Fruit fly (Drosophila melanogaster) whole organism, embryonic: ENCODE measurements around the gene cl.
A peak's percentile ranks its signal among the peaks of the same experiment; 100 is the strongest.

Source experiments
- CG10267 ChIP-seq: fragments of 200-800 bp; sonication (Bioruptor generic); optimal IDR thresholded peaks from 2 replicates; lab custom pipeline; 2018; ENCODE audit warnings: missing biosample characterization, mild to moderate bottlenecking, missing genetic modification characterization, moderate library complexity
- CG12155 ChIP-seq: fragments of 200-800 bp; sonication (Bioruptor generic); optimal IDR thresholded peaks from 3 replicates; lab custom pipeline; 2016; ENCODE audit warnings: missing biosample characterization, missing genetic modification characterization
- CG12219 ChIP-seq: fragments of 200-800 bp; sonication (Bioruptor generic); optimal IDR thresholded peaks from 3 replicates; lab custom pipeline; 2018; ENCODE audit warnings: missing biosample characterization, mild to moderate bottlenecking, missing genetic modification characterization
- CG12769 ChIP-seq: fragments of 200-800 bp; sonication (Bioruptor generic); optimal IDR thresholded peaks from 2 replicates; lab custom pipeline; 2019; ENCODE audit warnings: missing biosample characterization, mild to moderate bottlenecking, missing genetic modification characterization, moderate library complexity
- CG13296 ChIP-seq: fragments of 200-800 bp; sonication (Bioruptor generic); optimal IDR thresholded peaks from 3 replicates; lab custom pipeline; 2018; ENCODE audit warnings: missing biosample characterization, mild to moderate bottlenecking, missing genetic modification characterization
- CG16813 ChIP-seq: fragments of 200-800 bp; sonication (Bioruptor generic); IDR thresholded peaks from 3 replicates; pipeline ENCODE4 v1.3.6; 2022; ENCODE audit warnings: missing biosample characterization, missing genetic modification characterization; ENCODE audit not compliant: partially characterized antibody
- CG16815 ChIP-seq: fragments of 200-800 bp; sonication (Bioruptor generic); optimal IDR thresholded peaks from 3 replicates; lab custom pipeline; 2017; ENCODE audit warnings: missing biosample characterization, mild to moderate bottlenecking, missing genetic modification characterization
- CG17361 ChIP-seq: fragments of 200-800 bp; sonication (Bioruptor generic); IDR thresholded peaks from 3 replicates; pipeline ENCODE4 v1.3.6; 2022; ENCODE audit warnings: missing biosample characterization, missing genetic modification characterization
- CG17612 ChIP-seq: fragments of 200-800 bp; sonication (Bioruptor generic); IDR thresholded peaks from 2 replicates; pipeline ENCODE4 v1.3.6; 2022; ENCODE audit warnings: missing biosample characterization, missing genetic modification characterization
- CG17802 ChIP-seq: fragments of 200-800 bp; sonication (Bioruptor generic); optimal IDR thresholded peaks from 2 replicates; lab custom pipeline; 2018; ENCODE audit warnings: missing biosample characterization, mild to moderate bottlenecking, missing genetic modification characterization, moderate library complexity
- CG18262 ChIP-seq: fragments of 200-800 bp; optimal IDR thresholded peaks from 3 replicates; lab custom pipeline; 2019; ENCODE audit warnings: missing biosample characterization, mild to moderate bottlenecking, missing genetic modification characterization, moderate library complexity
- CG2199 ChIP-seq: fragments of 200-800 bp; sonication (Bioruptor generic); IDR thresholded peaks from 3 replicates; pipeline ENCODE4 v1.3.6; 2022; ENCODE audit warnings: missing biosample characterization, missing genetic modification characterization
- CG2889 ChIP-seq: fragments of 200-800 bp; sonication (Bioruptor generic); IDR thresholded peaks from 3 replicates; pipeline ENCODE4 v1.3.6; 2022; ENCODE audit warnings: missing biosample characterization, missing genetic modification characterization
- CG30431 ChIP-seq: fragments of 200-800 bp; sonication (Bioruptor generic); optimal IDR thresholded peaks from 2 replicates; lab custom pipeline; 2017; ENCODE audit warnings: missing biosample characterization, missing genetic modification characterization
- CG32772 ChIP-seq: fragments of 200-800 bp; sonication (Bioruptor generic); IDR thresholded peaks from 2 replicates; pipeline ENCODE4 v1.3.6; 2022; ENCODE audit warnings: missing biosample characterization, missing genetic modification characterization
- CG3281 ChIP-seq: fragments of 200-800 bp; sonication (Bioruptor generic); optimal IDR thresholded peaks from 3 replicates; lab custom pipeline; 2017; ENCODE audit warnings: missing biosample characterization, mild to moderate bottlenecking, missing genetic modification characterization
- CG4820 ChIP-seq: fragments of 200-800 bp; sonication (Bioruptor generic); optimal IDR thresholded peaks from 3 replicates; lab custom pipeline; 2016; ENCODE audit warnings: missing biosample characterization, missing genetic modification characterization
- CG5180 ChIP-seq: fragments of 200-800 bp; sonication (Bioruptor generic); optimal IDR thresholded peaks from 3 replicates; lab custom pipeline; 2017; ENCODE audit warnings: missing biosample characterization, missing genetic modification characterization, mild to moderate bottlenecking, moderate library complexity, missing genetic modification reagents
- CG6765 ChIP-seq: fragments of 200-800 bp; sonication (Bioruptor generic); optimal IDR thresholded peaks from 3 replicates; lab custom pipeline; 2017; ENCODE audit warnings: missing biosample characterization, mild to moderate bottlenecking, missing genetic modification characterization
- CG7786 ChIP-seq: fragments of 200-800 bp; sonication (Bioruptor generic); optimal IDR thresholded peaks from 2 replicates; lab custom pipeline; 2016; ENCODE audit warnings: missing biosample characterization, missing genetic modification characterization
- CG8359 ChIP-seq: fragments of 200-800 bp; sonication (Bioruptor generic); optimal IDR thresholded peaks from 2 replicates; lab custom pipeline; 2017; ENCODE audit warnings: missing biosample characterization, mild to moderate bottlenecking, missing genetic modification characterization, borderline replicate concordance
- CG9727 ChIP-seq: fragments of 200-800 bp; sonication (Bioruptor generic); optimal IDR thresholded peaks from 3 replicates; lab custom pipeline; 2017; ENCODE audit warnings: missing biosample characterization, mild to moderate bottlenecking, missing genetic modification characterization
- CTCF ChIP-seq: fragments of 200-800 bp; sonication (Bioruptor generic); optimal IDR thresholded peaks from 2 replicates; lab custom pipeline; 2017; ENCODE audit warnings: missing biosample characterization, mild to moderate bottlenecking, missing genetic modification characterization, moderate library complexity
- CoRest ChIP-seq: fragments of 200-800 bp; sonication (Bioruptor generic); optimal IDR thresholded peaks from 3 replicates; lab custom pipeline; 2018; ENCODE audit warnings: missing biosample characterization, mild to moderate bottlenecking, missing genetic modification characterization, moderate library complexity
- D19B ChIP-seq: fragments of 200-800 bp; sonication (Bioruptor generic); optimal IDR thresholded peaks from 2 replicates; lab custom pipeline; 2017; ENCODE audit warnings: missing biosample characterization, mild to moderate bottlenecking, missing genetic modification characterization
- Deaf1 ChIP-seq: fragments of 200-800 bp; optimal IDR thresholded peaks from 3 replicates; lab custom pipeline; 2019; ENCODE audit warnings: missing biosample characterization, mild to moderate bottlenecking, missing genetic modification characterization, moderate library complexity
- E2f2 ChIP-seq: fragments of 200-800 bp; sonication (Bioruptor generic); IDR thresholded peaks from 2 replicates; pipeline ENCODE4 v1.3.6; 2022; ENCODE audit warnings: missing biosample characterization, missing genetic modification characterization
- Fer2 ChIP-seq: fragments of 200-800 bp; sonication (Bioruptor generic); optimal IDR thresholded peaks from 2 replicates; lab custom pipeline; 2018; ENCODE audit warnings: missing biosample characterization, mild to moderate bottlenecking, missing genetic modification characterization, moderate library complexity
- Lhr ChIP-seq: fragments of 200-800 bp; sonication (Bioruptor generic); optimal IDR thresholded peaks from 3 replicates; lab custom pipeline; 2017; ENCODE audit warnings: mild to moderate bottlenecking, missing biosample characterization, missing genetic modification reagents, missing genetic modification characterization
- Meics ChIP-seq: fragments of 200-800 bp; sonication (Bioruptor generic); optimal IDR thresholded peaks from 2 replicates; lab custom pipeline; 2017; ENCODE audit warnings: missing biosample characterization, mild to moderate bottlenecking, missing genetic modification characterization
- Opbp ChIP-seq: fragments of 200-800 bp; sonication (Bioruptor generic); IDR thresholded peaks from 3 replicates; pipeline ENCODE4 v1.3.6; 2022; ENCODE audit warnings: missing biosample characterization, missing genetic modification characterization; ENCODE audit not compliant: partially characterized antibody
- Optix ChIP-seq: fragments of 200-800 bp; sonication (Bioruptor generic); IDR thresholded peaks from 3 replicates; pipeline ENCODE4 v1.3.6; 2022; ENCODE audit warnings: missing biosample characterization, missing genetic modification characterization
- Rfx ChIP-seq: fragments of 200-800 bp; sonication (Bioruptor generic); IDR thresholded peaks from 2 replicates; pipeline ENCODE4 v1.3.6; 2022; ENCODE audit warnings: missing biosample characterization, missing genetic modification characterization
- az2 ChIP-seq: fragments of 200-800 bp; sonication (Bioruptor generic); optimal IDR thresholded peaks from 3 replicates; lab custom pipeline; 2016; ENCODE audit warnings: missing biosample characterization, missing genetic modification characterization
- bcd ChIP-seq: fragments of 200-800 bp; sonication (Bioruptor generic); optimal IDR thresholded peaks from 2 replicates; lab custom pipeline; 2017; ENCODE audit warnings: missing biosample characterization, mild to moderate bottlenecking, missing genetic modification characterization
- chif ChIP-seq, 2 experiments: fragments of 200-800 bp; sonication (Bioruptor generic); optimal IDR thresholded peaks; 3 replicates each; lab custom pipeline; 2016; ENCODE audit warnings: missing biosample characterization in 2 of 2, missing genetic modification characterization in 2 of 2
- chinmo ChIP-seq: fragments of 200-800 bp; sonication (Bioruptor generic); IDR thresholded peaks from 4 replicates; pipeline ENCODE4 v1.3.6; 2022; ENCODE audit warnings: missing biosample characterization, missing genetic modification characterization; ENCODE audit not compliant: partially characterized antibody
- dimm ChIP-seq: fragments of 200-800 bp; sonication (Bioruptor generic); IDR thresholded peaks from 2 replicates; pipeline ENCODE4 v1.3.6; 2022; ENCODE audit warnings: missing biosample characterization, missing genetic modification characterization
- ewg ChIP-seq: fragments of 200-800 bp; sonication (Bioruptor generic); optimal IDR thresholded peaks from 3 replicates; lab custom pipeline; 2017; ENCODE audit warnings: mild to moderate bottlenecking, missing biosample characterization, missing genetic modification reagents, missing genetic modification characterization
- fru ChIP-seq: fragments of >200 bp; optimal IDR thresholded peaks from 2 replicates; lab custom pipeline; 2017
- gro ChIP-seq: fragments of 200-800 bp; sonication (Bioruptor generic); optimal IDR thresholded peaks from 2 replicates; lab custom pipeline; 2016; ENCODE audit warnings: missing biosample characterization, missing genetic modification characterization
- gsb-n ChIP-seq: fragments of 200-800 bp; sonication (Bioruptor generic); optimal IDR thresholded peaks from 3 replicates; lab custom pipeline; 2018; ENCODE audit warnings: missing biosample characterization, mild to moderate bottlenecking, missing genetic modification characterization
- jigr1 ChIP-seq: fragments of 200-800 bp; sonication (Bioruptor generic); IDR thresholded peaks from 3 replicates; pipeline ENCODE4 v1.3.6; 2022; ENCODE audit warnings: missing biosample characterization, missing genetic modification characterization
- nerfin-2 ChIP-seq: fragments of 200-800 bp; sonication (Bioruptor generic); IDR thresholded peaks from 2 replicates; pipeline ENCODE4 v1.3.6; 2022; ENCODE audit warnings: missing biosample characterization, missing genetic modification characterization; ENCODE audit not compliant: partially characterized antibody
- ro ChIP-seq: fragments of 200-800 bp; sonication (Bioruptor generic); IDR thresholded peaks from 2 replicates; pipeline ENCODE4 v1.3.6; 2022; ENCODE audit warnings: missing biosample characterization, missing genetic modification characterization
- sc ChIP-seq, 3 experiments: fragments of >200 bp in 2 of 3; fragments of 200-800 bp in 1 of 3; sonication (Bioruptor generic) in 1 of 3; optimal IDR thresholded peaks; 2 replicates in 2 of 3; 3 replicates in 1 of 3; lab custom pipeline; 2017; ENCODE audit warnings: mild to moderate bottlenecking in 1 of 3, missing biosample characterization in 1 of 3, missing genetic modification characterization in 1 of 3, missing genetic modification reagents in 1 of 3
- stc ChIP-seq: fragments of 200-800 bp; sonication (Bioruptor generic); IDR thresholded peaks from 2 replicates; pipeline ENCODE4 v1.3.6; 2022; ENCODE audit warnings: missing biosample characterization, missing genetic modification characterization
- trem ChIP-seq: fragments of 200-800 bp; optimal IDR thresholded peaks from 3 replicates; lab custom pipeline; 2019; ENCODE audit warnings: missing biosample characterization, mild to moderate bottlenecking, missing genetic modification characterization, moderate library complexity
- tx ChIP-seq: fragments of 200-800 bp; sonication (Bioruptor generic); optimal IDR thresholded peaks from 2 replicates; lab custom pipeline; 2016; ENCODE audit warnings: missing biosample characterization, missing genetic modification characterization
- wdn ChIP-seq: fragments of 200-800 bp; sonication (Bioruptor generic); IDR thresholded peaks from 2 replicates; pipeline ENCODE4 v1.3.6; 2022; ENCODE audit warnings: missing biosample characterization, missing genetic modification characterization
- zfh1 ChIP-seq: fragments of 200-800 bp; sonication (Bioruptor generic); IDR thresholded peaks from 3 replicates; pipeline ENCODE4 v1.3.6; 2022; ENCODE audit warnings: missing biosample characterization, missing genetic modification characterization

The cl gene

DNA sequence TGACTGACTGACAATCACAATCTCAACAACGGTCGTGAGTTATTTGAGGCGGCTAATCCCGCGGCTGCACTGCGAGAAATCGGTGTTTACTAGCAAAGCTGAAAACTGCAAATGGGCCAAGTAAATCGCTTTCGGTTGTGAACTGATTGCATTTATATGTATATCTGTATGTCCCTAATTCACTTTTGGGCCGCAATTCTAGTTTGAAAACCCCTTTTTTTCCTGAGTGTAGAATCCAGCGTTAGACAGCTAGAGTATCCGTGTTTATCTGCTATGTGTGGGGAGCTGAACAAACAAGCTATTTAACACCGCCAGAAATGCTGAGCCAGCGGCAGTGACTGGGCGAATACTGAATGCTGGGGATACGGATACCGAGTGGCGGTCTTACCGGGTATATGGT is 43.2 kb upstream of the cl start (continued):
- peak; percentile 41 for TF ChIP-seq CG8359
- peak; percentile 82 for TF ChIP-seq gsb-n (tag; lab: Kevin White, UChicago)
- no peak for TF ChIP-seq fru (lab: Kevin White, UChicago)
- peak; percentile 11 for TF ChIP-seq D19B (GFP tag; lab: Kevin White, UChicago)
- peak; percentile 73 for TF ChIP-seq CG4820 (GFP tag; lab: Kevin White, UChicago)
- TF ChIP-seq sc (optimal IDR thresholded peaks at IDR 0.05; lab: Kevin White, UChicago), result no peak
- TF ChIP-seq sc (GFP tag; optimal IDR thresholded peaks at IDR 0.05; lab: Kevin White, UChicago), result peak; percentile 81
- no peak for TF ChIP-seq nerfin-2 (GFP tag; lab: Robert Waterston, UW)
- TF ChIP-seq CG32772 (GFP tag; lab: Robert Waterston, UW), result peak; percentile 88
- peak; percentile 74 for TF ChIP-seq CG12769
- TF ChIP-seq CG2889 (GFP tag; lab: Robert Waterston, UW), result peak; percentile 80; the same call in 2 of the 3 replicates
- TF ChIP-seq CG5180 (GFP tag; lab: Kevin White, UChicago), result peak; percentile 65
- peak; percentile 38 for TF ChIP-seq CG17802 (tag; lab: Kevin White, UChicago)
- TF ChIP-seq CG7786 (GFP tag; lab: Kevin White, UChicago), result peak; percentile 87
- peak; percentile 95 for TF ChIP-seq zfh1 (GFP tag; lab: Robert Waterston, UW)
- peak; percentile 90 for TF ChIP-seq CG16815 (GFP tag; lab: Kevin White, UChicago)
- TF ChIP-seq CG17612 (GFP tag; lab: Robert Waterston, UW), result peak; percentile 63
- peak; percentile 70 for TF ChIP-seq bcd
- TF ChIP-seq E2f2, result peak; percentile 58
- peak; percentile 6 for TF ChIP-seq Deaf1 (tag; lab: Kevin White, UChicago)
- peak; percentile 59 for TF ChIP-seq CG30431 (GFP tag; lab: Kevin White, UChicago)
- TF ChIP-seq CG17361 (GFP tag; lab: Robert Waterston, UW), result peak; percentile 75
- peak; percentile 63 for TF ChIP-seq CG12155
- peak; percentile 55 for TF ChIP-seq gro (GFP tag; lab: Kevin White, UChicago)
- no peak for TF ChIP-seq CG13296 (GFP tag; lab: Kevin White, UChicago)
- peak; percentile 93 to 94 for TF ChIP-seq chif (GFP tag; optimal IDR thresholded peaks at IDR 0.05; lab: Kevin White, UChicago)
- TF ChIP-seq stc (GFP tag; lab: Robert Waterston, UW), result peak; percentile 75
- peak; percentile 83 for TF ChIP-seq CG18262 (tag; lab: Kevin White, UChicago)
- TF ChIP-seq CG12219 (GFP tag; lab: Kevin White, UChicago), result peak; percentile 88
- TF ChIP-seq ro (GFP tag; lab: Robert Waterston, UW), result peak; percentile 68; the same call in 1 of the 2 replicates
- no peak for TF ChIP-seq CTCF (GFP tag; lab: Kevin White, UChicago)
- TF ChIP-seq wdn (GFP tag; lab: Robert Waterston, UW), result peak; percentile 68
- TF ChIP-seq Fer2 (tag; lab: Kevin White, UChicago), result peak; percentile 14
- TF ChIP-seq Lhr (GFP tag; lab: Kevin White, UChicago), result peak; percentile 46
- peak; percentile 84 for TF ChIP-seq Rfx (GFP tag; lab: Robert Waterston, UW)
- TF ChIP-seq chinmo (GFP tag; lab: Robert Waterston, UW), result no peak
- peak; percentile 73 for TF ChIP-seq dimm
- TF ChIP-seq CG3281, result peak; percentile 31
- peak; percentile 83; the same call in 2 of the 3 replicates for TF ChIP-seq CG2199
- TF ChIP-seq jigr1 (GFP tag; lab: Robert Waterston, UW), result peak; percentile 54; the same call in 1 of the 3 replicates
- no peak for TF ChIP-seq Opbp (GFP tag; lab: Robert Waterston, UW)
- no peak for TF ChIP-seq CG6765 (GFP tag; lab: Kevin White, UChicago)
- TF ChIP-seq trem (tag; lab: Kevin White, UChicago), result peak; percentile 48
- peak; percentile 87 for TF ChIP-seq CG9727 (GFP tag; lab: Kevin White, UChicago)
- peak; percentile 82 for TF ChIP-seq tx (GFP tag; lab: Kevin White, UChicago)
- peak; percentile 73 for TF ChIP-seq az2 (GFP tag; lab: Kevin White, UChicago)
- TF ChIP-seq CG10267, result peak; percentile 78
- peak; percentile 58 for TF ChIP-seq ewg (GFP tag; lab: Kevin White, UChicago)
- TF ChIP-seq CG16813 (GFP tag; lab: Robert Waterston, UW), result no peak
- peak; percentile 81 for TF ChIP-seq CoRest (tag; lab: Kevin White, UChicago)
- TF ChIP-seq Optix (GFP tag; lab: Robert Waterston, UW), result peak; percentile 93
- TF ChIP-seq Meics, result peak; percentile 49
